Worm (Caenorhabditis elegans) whole organism, L3 larva: ENCODE data around the gene C30G4.2.
A peak's percentile ranks its signal among the peaks of the same experiment; 100 is the strongest.

Experiments
- R02D3.7 ChIP-seq: fragments of 150-350 bp; optimal IDR thresholded peaks from 2 replicates; lab custom pipeline; 2014; ENCODE audit warnings: missing biosample characterization, missing genetic modification characterization
- ZK546.5 ChIP-seq: sonication (generic microtip); optimal IDR thresholded peaks from 2 replicates; lab custom pipeline; 2017; ENCODE audit warnings: missing biosample characterization, missing genetic modification characterization
- aly-2 ChIP-seq: fragments of 150-350 bp; optimal IDR thresholded peaks from 2 replicates; lab custom pipeline; 2014; ENCODE audit warnings: missing biosample characterization, missing genetic modification characterization
- ceh-16 ChIP-seq: sonication (generic microtip); optimal IDR thresholded peaks from 2 replicates; lab custom pipeline; 2017; ENCODE audit warnings: missing biosample characterization, missing genetic modification characterization
- ceh-82 ChIP-seq: fragments of 150-350 bp; optimal IDR thresholded peaks from 2 replicates; lab custom pipeline; 2014; ENCODE audit warnings: missing biosample characterization, missing genetic modification characterization
- ceh-9 ChIP-seq: sonication (generic microtip); optimal IDR thresholded peaks from 2 replicates; lab custom pipeline; 2018; ENCODE audit warnings: missing biosample characterization, missing genetic modification characterization
- daf-12 ChIP-seq: fragments of 150-350 bp; optimal IDR thresholded peaks from 2 replicates; lab custom pipeline; 2014; ENCODE audit warnings: missing biosample characterization, missing genetic modification reagents, missing genetic modification characterization
- egl-5 ChIP-seq: fragments of 150-350 bp; optimal IDR thresholded peaks from 2 replicates; lab custom pipeline; 2017; ENCODE audit warnings: missing biosample characterization, missing genetic modification reagents, missing genetic modification characterization, inconsistent platforms
- elt-1 ChIP-seq: fragments of 150-350 bp; optimal IDR thresholded peaks from 2 replicates; lab custom pipeline; 2014; ENCODE audit warnings: missing biosample characterization, missing genetic modification characterization
- elt-2 ChIP-seq: sonication (generic microtip); optimal IDR thresholded peaks from 2 replicates; lab custom pipeline; 2016; ENCODE audit warnings: missing genetic modification reagents, mild to moderate bottlenecking, missing genetic modification characterization, missing compliant biosample characterization
- elt-3 ChIP-seq, 3 experiments: fragments of 150-350 bp in 1 of 3; sonication (generic microtip) in 2 of 3; optimal IDR thresholded peaks; 2 replicates in 2 of 3; 4 replicates in 1 of 3; lab custom pipeline; 2014 to 2017; ENCODE audit warnings: missing biosample characterization in 3 of 3, missing genetic modification characterization in 3 of 3
- eor-1 ChIP-seq, 2 experiments: fragments of 150-350 bp; optimal IDR thresholded peaks; 2 replicates each; lab custom pipeline; 2014 to 2018; ENCODE audit warnings: missing biosample characterization in 2 of 2, missing genetic modification characterization in 2 of 2
- fkh-10 ChIP-seq: sonication (generic microtip); optimal IDR thresholded peaks from 2 replicates; lab custom pipeline; 2017; ENCODE audit warnings: missing biosample characterization, missing genetic modification reagents, missing genetic modification characterization
- fkh-2 ChIP-seq: fragments of 150-350 bp; optimal IDR thresholded peaks from 2 replicates; lab custom pipeline; 2014; ENCODE audit warnings: missing biosample characterization, missing genetic modification reagents, missing genetic modification characterization
- fos-1 ChIP-seq: fragments of 150-350 bp; optimal IDR thresholded peaks from 2 replicates; lab custom pipeline; 2014; ENCODE audit warnings: missing biosample characterization, missing genetic modification characterization
- hmg-11 ChIP-seq: sonication (generic microtip); optimal IDR thresholded peaks from 2 replicates; lab custom pipeline; 2016; ENCODE audit warnings: missing genetic modification characterization, missing compliant biosample characterization
- lin-39 ChIP-seq: fragments of 150-350 bp; optimal IDR thresholded peaks from 2 replicates; lab custom pipeline; 2018; ENCODE audit warnings: missing biosample characterization, missing genetic modification reagents, missing genetic modification characterization
- lsy-12 ChIP-seq: sonication (generic microtip); optimal IDR thresholded peaks from 2 replicates; lab custom pipeline; 2016; ENCODE audit warnings: mild to moderate bottlenecking, missing genetic modification characterization, missing compliant biosample characterization
- mdl-1 ChIP-seq: fragments of 150-350 bp; optimal IDR thresholded peaks from 2 replicates; lab custom pipeline; 2014; ENCODE audit warnings: missing biosample characterization, missing genetic modification characterization
- mml-1 ChIP-seq: fragments of 150-350 bp; sonication (generic microtip); optimal IDR thresholded peaks from 3 replicates; lab custom pipeline; 2014; ENCODE audit warnings: missing biosample characterization, missing genetic modification characterization
- nfya-1 ChIP-seq: sonication (generic microtip); optimal IDR thresholded peaks from 2 replicates; lab custom pipeline; 2017; ENCODE audit warnings: missing genetic modification characterization, mild to moderate bottlenecking, missing compliant biosample characterization, antibody characterized with exemption, moderate library complexity; ENCODE audit not compliant: insufficient read depth
- nhr-11 ChIP-seq: fragments of 150-350 bp; optimal IDR thresholded peaks from 2 replicates; lab custom pipeline; 2014; ENCODE audit warnings: missing biosample characterization, missing genetic modification characterization
- nhr-12 ChIP-seq: fragments of 150-350 bp; optimal IDR thresholded peaks from 2 replicates; lab custom pipeline; 2014; ENCODE audit warnings: missing biosample characterization, missing genetic modification characterization
- nhr-23 ChIP-seq: fragments of 150-350 bp; optimal IDR thresholded peaks from 2 replicates; lab custom pipeline; 2014; ENCODE audit warnings: missing biosample characterization, missing genetic modification reagents, missing genetic modification characterization
- nhr-237 ChIP-seq: fragments of 150-350 bp; optimal IDR thresholded peaks from 2 replicates; lab custom pipeline; 2014; ENCODE audit warnings: missing biosample characterization, missing genetic modification characterization
- nhr-28 ChIP-seq: fragments of 150-350 bp; optimal IDR thresholded peaks from 2 replicates; lab custom pipeline; 2014; ENCODE audit warnings: missing biosample characterization, missing genetic modification characterization
- nhr-43 ChIP-seq: sonication (generic microtip); optimal IDR thresholded peaks from 2 replicates; lab custom pipeline; 2016; ENCODE audit warnings: mild to moderate bottlenecking, missing genetic modification characterization, missing compliant biosample characterization; ENCODE audit not compliant: poor library complexity, severe bottlenecking
- nhr-67 ChIP-seq: fragments of 150-350 bp; optimal IDR thresholded peaks from 2 replicates; lab custom pipeline; 2014; ENCODE audit warnings: missing biosample characterization, missing genetic modification characterization
- nhr-77 ChIP-seq: fragments of 150-350 bp; optimal IDR thresholded peaks from 2 replicates; lab custom pipeline; 2014; ENCODE audit warnings: missing biosample characterization, missing genetic modification characterization
- pha-4 ChIP-seq: fragments of 150-350 bp; optimal IDR thresholded peaks from 2 replicates; lab custom pipeline; 2014; ENCODE audit warnings: missing biosample characterization, missing genetic modification reagents, missing genetic modification characterization
- pqm-1 ChIP-seq: fragments of 150-350 bp; optimal IDR thresholded peaks from 2 replicates; lab custom pipeline; 2017; ENCODE audit warnings: missing biosample characterization, missing genetic modification characterization, inconsistent platforms
- sea-2 ChIP-seq: fragments of 150-350 bp; sonication (generic microtip); optimal IDR thresholded peaks from 4 replicates; lab custom pipeline; 2014; ENCODE audit warnings: missing biosample characterization, missing genetic modification reagents, missing genetic modification characterization
- skn-1 ChIP-seq: fragments of 150-350 bp; optimal IDR thresholded peaks from 2 replicates; lab custom pipeline; 2014; ENCODE audit warnings: missing biosample characterization, missing genetic modification characterization
- snpc-4 ChIP-seq: fragments of 150-350 bp; optimal IDR thresholded peaks from 2 replicates; lab custom pipeline; 2014; ENCODE audit warnings: missing biosample characterization, missing genetic modification characterization
- tbx-2 ChIP-seq: sonication (generic microtip); optimal IDR thresholded peaks from 2 replicates; lab custom pipeline; 2016; ENCODE audit warnings: mild to moderate bottlenecking, missing genetic modification characterization, missing compliant biosample characterization
- unc-39 ChIP-seq: sonication (generic microtip); optimal IDR thresholded peaks from 4 replicates; lab custom pipeline; 2017; ENCODE audit warnings: missing biosample characterization, missing genetic modification characterization
- unc-62 ChIP-seq: fragments of 150-350 bp; sonication (generic microtip); optimal IDR thresholded peaks from 4 replicates; lab custom pipeline; 2014; ENCODE audit warnings: missing biosample characterization, missing genetic modification reagents, missing genetic modification characterization
- zag-1 ChIP-seq: fragments of 150-350 bp; optimal IDR thresholded peaks from 2 replicates; lab custom pipeline; 2014; ENCODE audit warnings: missing biosample characterization, missing genetic modification characterization
- ztf-11 ChIP-seq: fragments of 150-350 bp; optimal IDR thresholded peaks from 2 replicates; lab custom pipeline; 2014; ENCODE audit warnings: missing biosample characterization, missing genetic modification characterization
- ztf-4 ChIP-seq: fragments of 150-350 bp; optimal IDR thresholded peaks from 2 replicates; lab custom pipeline; 2014; ENCODE audit warnings: missing biosample characterization, missing genetic modification characterization

Gene C30G4.2

DNA sequence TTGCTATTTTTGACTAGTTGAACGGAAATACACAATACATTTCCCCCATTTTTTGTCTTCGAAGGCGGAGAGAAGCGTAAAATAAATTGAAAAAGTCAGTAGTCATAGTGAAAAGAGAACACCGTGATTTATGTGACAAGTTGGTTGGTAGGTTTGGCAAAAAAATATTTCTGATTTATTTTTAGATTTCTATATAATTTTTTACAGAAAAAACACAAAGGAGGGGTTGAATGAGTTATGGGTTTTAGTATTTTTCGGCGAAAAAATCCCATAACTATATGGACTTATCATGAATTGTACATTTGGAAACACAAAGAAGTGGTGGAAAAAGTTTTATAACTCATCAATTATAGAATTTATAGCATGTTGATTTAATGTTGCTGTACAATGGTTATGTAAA is at the start of gene C30G4.2:
TSS of gene C30G4.2 (minus strand) at position 101 of the 400 bp plus-strand sequence.
- TF ChIP-seq mdl-1: no peak
- TF ChIP-seq nhr-11: no peak
- no peak for TF ChIP-seq daf-12 (tag; lab: Kevin White, UChicago)
- TF ChIP-seq elt-3 (tag; optimal IDR thresholded peaks at IDR 0.05; lab: Kevin White, UChicago): no peak
- TF ChIP-seq tbx-2 (tag; lab: Kevin White, UChicago): no peak
- no peak for TF ChIP-seq eor-1 (tag; optimal IDR thresholded peaks at IDR 0.05; lab: Kevin White, UChicago)
- TF ChIP-seq fkh-2: no peak
- TF ChIP-seq ztf-11 (tag; lab: Kevin White, UChicago): no peak
- no peak for TF ChIP-seq pqm-1
- TF ChIP-seq lin-39: no peak
- no peak for TF ChIP-seq skn-1
- TF ChIP-seq unc-39: no peak
- TF ChIP-seq nhr-67 (tag; lab: Kevin White, UChicago): no peak

DNA sequence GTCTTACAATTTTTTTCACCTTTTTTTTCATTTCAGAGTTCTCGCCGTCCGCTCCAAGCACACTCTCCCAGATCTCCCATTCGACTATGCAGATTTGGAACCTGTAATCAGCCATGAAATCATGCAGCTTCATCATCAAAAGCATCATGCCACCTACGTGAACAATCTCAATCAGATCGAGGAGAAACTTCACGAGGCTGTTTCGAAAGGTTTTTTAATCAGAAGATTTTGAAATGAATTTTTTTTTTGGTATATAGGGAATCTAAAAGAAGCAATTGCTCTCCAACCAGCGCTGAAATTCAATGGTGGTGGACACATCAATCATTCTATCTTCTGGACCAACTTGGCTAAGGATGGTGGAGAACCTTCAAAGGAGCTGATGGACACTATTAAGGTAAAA is 47.8 kb upstream of the C30G4.2 start, which contains the start of gene C08A9.3:
TSS of gene C08A9.3 (minus strand) at position 101 of the 400 bp plus-strand sequence.
- TF ChIP-seq fkh-2 (no peak), fkh-10 (GFP tag; lab: Kevin White, UChicago) (no peak), lsy-12 (tag; lab: Kevin White, UChicago) (no peak), skn-1 (no peak), fos-1 (tag; lab: Kevin White, UChicago) (no peak), zag-1 (tag; lab: Kevin White, UChicago) (no peak), ZK546.5 (tag; lab: Kevin White, UChicago) (no peak), aly-2 (tag; lab: Kevin White, UChicago) (no peak), hmg-11 (tag; lab: Kevin White, UChicago) (no peak), nfya-1 (tag; lab: Kevin White, UChicago) (no peak)

DNA sequence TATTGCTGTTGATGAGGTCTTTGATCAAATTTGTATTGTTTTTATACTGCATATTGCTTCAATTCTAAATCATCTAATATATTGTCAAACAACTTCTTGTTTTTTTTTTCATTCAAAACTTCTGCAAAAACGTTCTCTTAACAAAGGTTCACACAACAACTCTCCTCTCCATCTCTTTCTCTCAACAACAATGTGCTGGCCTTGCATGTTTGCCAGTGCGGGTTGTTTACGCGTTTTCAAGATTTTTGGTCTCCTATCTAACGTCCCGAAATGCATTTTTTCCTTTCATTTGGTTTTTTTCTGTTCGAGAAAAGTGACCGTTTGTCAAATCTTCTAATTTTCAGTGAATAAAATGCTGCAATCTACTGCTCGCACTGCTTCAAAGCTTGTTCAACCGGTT is 47.0 kb upstream of the C30G4.2 start, which contains the start of gene sod-3:
TSS of gene sod-3 (plus strand) at position 338 of the 400 bp plus-strand sequence.
- TF ChIP-seq nhr-77 (tag; lab: Kevin White, UChicago): no peak
- TF ChIP-seq elt-1: no peak
- TF ChIP-seq nhr-23 (tag; lab: Kevin White, UChicago): no peak
- TF ChIP-seq unc-62 (GFP tag; lab: Kevin White, UChicago): no peak
- peak; percentile 15 for TF ChIP-seq lin-39
- TF ChIP-seq ceh-82 (tag; lab: Kevin White, UChicago): no peak
- TF ChIP-seq pha-4: peak; percentile 57
- TF ChIP-seq, all 47 proteins: peak for 2

DNA sequence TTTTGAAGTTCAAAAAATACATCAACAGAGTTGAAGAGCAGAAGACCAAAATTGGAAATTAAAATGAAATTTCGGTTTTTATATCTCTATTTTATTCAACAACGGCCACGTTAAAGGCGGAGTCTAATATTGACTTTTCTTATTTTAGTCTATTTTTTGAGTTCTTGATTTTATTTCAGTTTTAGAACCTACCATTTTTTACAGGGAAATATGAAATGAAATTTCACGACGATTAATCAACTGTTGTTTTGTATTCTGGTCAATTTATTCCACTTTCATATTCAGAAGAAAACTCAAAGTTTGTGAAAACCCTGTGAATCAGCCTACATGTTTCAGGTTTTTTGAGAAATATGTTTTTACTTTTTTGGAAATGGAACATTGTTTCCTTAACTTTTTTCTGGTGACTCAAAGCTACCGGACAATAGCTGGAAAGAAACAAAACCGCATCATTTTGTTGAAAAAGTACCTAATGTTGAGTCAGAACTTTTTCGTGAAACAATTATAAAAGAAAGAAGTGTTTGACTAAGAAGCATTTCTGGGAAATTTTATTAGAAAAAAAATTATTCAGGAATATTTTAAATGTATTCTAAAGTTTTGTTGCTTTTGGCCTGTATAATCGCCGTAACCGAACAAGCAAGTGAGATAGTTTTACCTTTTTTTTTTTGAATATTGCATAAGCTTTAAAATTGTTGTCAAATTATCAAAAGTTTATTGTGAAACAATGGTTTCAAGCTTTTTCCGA is 35.4 kb upstream of the C30G4.2 start, which contains the start of the genes irld-23 and C08A9.10:
TSS of gene irld-23 (minus strand) at position 51 of the 742 bp plus-strand sequence.
TSS of gene C08A9.10 (plus strand) at position 545 of the 742 bp plus-strand sequence.
- TF ChIP-seq ceh-82 (tag; lab: Kevin White, UChicago): no peak
- no peak for TF ChIP-seq egl-5 (tag; lab: Kevin White, UChicago)
- no peak for TF ChIP-seq nhr-11
- TF ChIP-seq ZK546.5 (tag; lab: Kevin White, UChicago): no peak
- no peak for TF ChIP-seq ceh-9 (tag; lab: Kevin White, UChicago)
- no peak for TF ChIP-seq nhr-237 (tag; lab: Kevin White, UChicago)
- no peak for TF ChIP-seq nhr-43 (tag; lab: Kevin White, UChicago)
- TF ChIP-seq mml-1: no peak
- TF ChIP-seq aly-2 (tag; lab: Kevin White, UChicago): no peak
- no peak for TF ChIP-seq nhr-12
- TF ChIP-seq ceh-16: no peak

DNA sequence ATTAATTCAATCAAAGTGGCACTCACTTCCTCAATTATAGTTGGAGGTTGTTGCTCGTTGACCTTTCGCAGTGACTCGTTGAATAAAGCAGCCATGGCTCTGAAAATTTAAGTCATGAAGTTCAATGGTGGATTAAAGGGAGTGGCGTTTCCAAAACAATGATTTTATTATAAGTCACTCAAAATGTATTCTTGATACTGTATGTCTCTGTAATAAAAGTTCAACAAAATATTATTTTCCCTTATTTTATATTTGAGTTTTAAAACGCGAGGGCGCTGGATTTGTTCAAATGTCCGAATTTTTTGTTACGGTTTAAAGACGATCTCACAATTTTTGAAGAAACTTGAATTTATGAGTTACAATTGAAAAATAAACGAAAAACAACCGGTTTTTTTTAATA is 26.7 kb upstream of the C30G4.2 start, which contains the start of gene C30G4.4:
TSS of gene C30G4.4 (minus strand) at position 101 of the 400 bp plus-strand sequence.
- TF ChIP-seq elt-1: no peak
- no peak for TF ChIP-seq sea-2 (GFP tag; lab: Kevin White, UChicago)
- TF ChIP-seq eor-1 (tag; optimal IDR thresholded peaks at IDR 0.05; lab: Kevin White, UChicago): no peak
- no peak for TF ChIP-seq snpc-4 (tag; lab: Kevin White, UChicago)
- no peak for TF ChIP-seq mdl-1
- no peak for TF ChIP-seq unc-62 (GFP tag; lab: Kevin White, UChicago)
- no peak for TF ChIP-seq ZK546.5 (tag; lab: Kevin White, UChicago)
- TF ChIP-seq ztf-4 (tag; lab: Kevin White, UChicago): no peak
- TF ChIP-seq daf-12 (tag; lab: Kevin White, UChicago): no peak
- TF ChIP-seq skn-1: no peak
- no peak for TF ChIP-seq mml-1
- no peak for TF ChIP-seq R02D3.7 (tag; lab: Kevin White, UChicago)
- TF ChIP-seq nhr-28 (tag; lab: Kevin White, UChicago): no peak
- no peak for TF ChIP-seq aly-2 (tag; lab: Kevin White, UChicago)
- no peak for TF ChIP-seq ceh-16
- no peak for TF ChIP-seq zag-1 (tag; lab: Kevin White, UChicago)
- TF ChIP-seq elt-2: no peak
- no peak for TF ChIP-seq nhr-23 (tag; lab: Kevin White, UChicago)
- TF ChIP-seq ceh-9 (tag; lab: Kevin White, UChicago): no peak
- TF ChIP-seq nhr-11: no peak
